Worm (Caenorhabditis elegans): ENCODE results near the gene spc-1.

- TF ChIP-seq snpc-4 (tag; optimal IDR thresholded peaks at IDR 0.05): no peak
- no peak for TF ChIP-seq elt-3 (tag; optimal IDR thresholded peaks at IDR 0.05)
- no peak for TF ChIP-seq nhr-77 (tag; optimal IDR thresholded peaks at IDR 0.05)
Measured at ce11 chrX:3135186-3135585, 8.3 kb upstream of the spc-1 start, which contains the start of gene K10B3.1.
